Worm (Caenorhabditis elegans) whole organism, early embryonic: ENCODE measurements around the gene srh-200.

Source experiments
- B0310.2 ChIP-seq: sonication (generic microtip); optimal IDR thresholded peaks from 2 replicates; lab custom pipeline; 2016; ENCODE audit warnings: mild to moderate bottlenecking, missing genetic modification characterization, missing compliant biosample characterization
- F13C5.2 ChIP-seq: sonication (generic microtip); optimal IDR thresholded peaks from 2 replicates; lab custom pipeline; 2017; ENCODE audit warnings: mild to moderate bottlenecking, missing genetic modification characterization, inconsistent platforms, missing compliant biosample characterization
- aly-1 ChIP-seq: sonication (generic microtip); optimal IDR thresholded peaks from 2 replicates; lab custom pipeline; 2016; ENCODE audit warnings: missing genetic modification characterization, missing compliant biosample characterization
- ama-1 ChIP-seq: fragments of 150-350 bp; optimal IDR thresholded peaks from 2 replicates; lab custom pipeline; 2014
- ceh-13 ChIP-seq: fragments of 200-800 bp; sonication (Bioruptor generic); optimal IDR thresholded peaks from 2 replicates; lab custom pipeline; 2018; ENCODE audit warnings: mild to moderate bottlenecking, missing genetic modification characterization, missing compliant biosample characterization
- flt-1 ChIP-seq: fragments of 200-800 bp; sonication (Bioruptor generic); IDR thresholded peaks from 2 replicates; pipeline ENCODE4 v1.3.6; 2022; ENCODE audit warnings: missing genetic modification characterization, missing compliant biosample characterization
- hmbx-1 ChIP-seq: sonication (generic microtip); optimal IDR thresholded peaks from 2 replicates; lab custom pipeline; 2016; ENCODE audit warnings: mild to moderate bottlenecking, missing genetic modification characterization, missing compliant biosample characterization
- hnd-1 ChIP-seq: sonication (generic microtip); optimal IDR thresholded peaks from 2 replicates; lab custom pipeline; 2016; ENCODE audit warnings: missing genetic modification characterization, missing compliant biosample characterization
- sea-1 ChIP-seq: fragments of 200-800 bp; sonication (Bioruptor generic); conservative IDR thresholded peaks from 2 replicates; pipeline ENCODE4 v1.3.6; 2022; ENCODE audit warnings: missing genetic modification characterization, missing compliant biosample characterization
- tbx-11 ChIP-seq: fragments of 200-800 bp; sonication (Bioruptor generic); IDR thresholded peaks from 2 replicates; pipeline ENCODE4 v1.3.6; 2022; ENCODE audit warnings: missing genetic modification characterization, missing compliant biosample characterization

DNA sequence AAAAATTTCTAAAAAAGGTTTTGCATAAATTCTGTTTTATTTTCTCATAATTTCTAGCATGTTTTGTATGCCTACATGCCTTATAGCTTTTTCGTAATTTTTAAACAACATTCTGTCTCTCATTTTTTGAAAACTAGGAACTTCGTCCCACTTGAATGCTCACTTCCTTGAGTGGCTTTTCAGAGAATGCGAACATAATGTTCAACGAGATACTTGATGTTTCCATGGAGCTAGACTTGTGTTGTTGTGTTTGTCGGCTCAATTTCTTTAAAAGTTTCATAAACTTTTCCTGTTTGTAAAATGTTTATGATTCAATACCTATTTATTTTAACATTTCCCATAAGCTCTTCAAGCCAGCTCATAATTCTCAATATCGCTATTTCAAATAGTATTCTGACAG is 48.6 kb downstream of the srh-200 start, which contains the start of gene clec-213:
- TF ChIP-seq B0310.2 (tag; lab: Kevin White, UChicago) (no peak), F13C5.2 (tag; lab: Kevin White, UChicago) (no peak), ama-1 (no peak), sea-1 (GFP tag; lab: Robert Waterston, UW) (no peak), ceh-13 (GFP tag; lab: Kevin White, UChicago) (no peak), aly-1 (no peak), hnd-1 (tag; lab: Kevin White, UChicago) (no peak), flt-1 (no peak), tbx-11 (no peak), hmbx-1 (no peak)
